Fruit fly (Drosophila melanogaster) whole organism, embryonic: ENCODE data around the gene CG31189.
A peak's percentile ranks its signal among the peaks of the same experiment; 100 is the strongest.

Experiments used
- Ada2b ChIP-seq: fragments of 200-800 bp; sonication (Bioruptor generic); IDR thresholded peaks from 2 replicates; pipeline ENCODE4 v1.3.6; 2022; ENCODE audit warnings: missing biosample characterization, missing genetic modification characterization
- Bgb ChIP-seq: fragments of 200-800 bp; sonication (Bioruptor generic); IDR thresholded peaks from 2 replicates; pipeline ENCODE4 v1.3.6; 2022; ENCODE audit warnings: missing biosample characterization, missing genetic modification characterization; ENCODE audit not compliant: partially characterized antibody
- CG10543 ChIP-seq: fragments of 200-800 bp; sonication (Bioruptor generic); optimal IDR thresholded peaks from 3 replicates; lab custom pipeline; 2017; ENCODE audit warnings: missing biosample characterization, mild to moderate bottlenecking, missing genetic modification characterization, moderate library complexity
- CG12299 ChIP-seq: fragments of 200-800 bp; sonication (Bioruptor generic); optimal IDR thresholded peaks from 2 replicates; lab custom pipeline; 2018; ENCODE audit warnings: missing biosample characterization, mild to moderate bottlenecking, missing genetic modification characterization
- CG14441 ChIP-seq: fragments of 200-800 bp; sonication (Bioruptor generic); IDR thresholded peaks from 2 replicates; pipeline ENCODE4 v1.3.6; 2022; ENCODE audit warnings: missing biosample characterization, missing genetic modification characterization
- CG15269 ChIP-seq: fragments of 200-800 bp; sonication (Bioruptor generic); optimal IDR thresholded peaks from 2 replicates; lab custom pipeline; 2018; ENCODE audit warnings: missing biosample characterization, mild to moderate bottlenecking, missing genetic modification characterization, moderate library complexity
- CG15514 ChIP-seq: fragments of 200-800 bp; sonication (Bioruptor generic); optimal IDR thresholded peaks from 3 replicates; lab custom pipeline; 2017; ENCODE audit warnings: missing biosample characterization, missing genetic modification characterization, mild to moderate bottlenecking, moderate library complexity, missing genetic modification reagents
- CG1603 ChIP-seq: fragments of 200-800 bp; sonication (Bioruptor generic); optimal IDR thresholded peaks from 2 replicates; lab custom pipeline; 2019; ENCODE audit warnings: missing biosample characterization, mild to moderate bottlenecking, missing genetic modification characterization, moderate library complexity
- CG17385 ChIP-seq: fragments of 200-800 bp; sonication (Bioruptor generic); optimal IDR thresholded peaks from 3 replicates; lab custom pipeline; 2018; ENCODE audit warnings: missing biosample characterization, mild to moderate bottlenecking, missing genetic modification characterization
- CG2116 ChIP-seq: fragments of 200-800 bp; sonication (Bioruptor generic); optimal IDR thresholded peaks from 3 replicates; lab custom pipeline; 2018; ENCODE audit warnings: missing biosample characterization, mild to moderate bottlenecking, missing genetic modification characterization
- CG2199 ChIP-seq: fragments of 200-800 bp; sonication (Bioruptor generic); IDR thresholded peaks from 3 replicates; pipeline ENCODE4 v1.3.6; 2022; ENCODE audit warnings: missing biosample characterization, missing genetic modification characterization
- CG2678 ChIP-seq: fragments of 200-800 bp; sonication (Bioruptor generic); optimal IDR thresholded peaks from 3 replicates; lab custom pipeline; 2019; ENCODE audit warnings: missing biosample characterization, mild to moderate bottlenecking, missing genetic modification characterization, moderate library complexity
- CG31224 ChIP-seq: fragments of 200-800 bp; sonication (Bioruptor generic); IDR thresholded peaks from 2 replicates; pipeline ENCODE4 v1.3.6; 2022; ENCODE audit warnings: missing biosample characterization, missing genetic modification characterization
- CG31365 ChIP-seq: fragments of 200-800 bp; sonication (Bioruptor generic); optimal IDR thresholded peaks from 2 replicates; lab custom pipeline; 2018; ENCODE audit warnings: missing biosample characterization, mild to moderate bottlenecking, missing genetic modification characterization
- CG4854 ChIP-seq: fragments of 200-800 bp; sonication (Bioruptor generic); optimal IDR thresholded peaks from 2 replicates; lab custom pipeline; 2016; ENCODE audit warnings: missing biosample characterization, missing genetic modification characterization, inconsistent platforms
- CG6683 ChIP-seq: fragments of 200-800 bp; sonication (Bioruptor generic); optimal IDR thresholded peaks from 2 replicates; lab custom pipeline; 2017; ENCODE audit warnings: missing biosample characterization, mild to moderate bottlenecking, missing genetic modification characterization, missing genetic modification reagents
- CG7963 ChIP-seq: fragments of 200-800 bp; sonication (Bioruptor generic); IDR thresholded peaks from 3 replicates; pipeline ENCODE4 v1.3.6; 2022; ENCODE audit warnings: missing biosample characterization, missing genetic modification characterization; ENCODE audit not compliant: partially characterized antibody
- CG8290 ChIP-seq, 3 experiments: fragments of 200-800 bp; sonication (Bioruptor generic); optimal IDR thresholded peaks; 2 replicates each; lab custom pipeline; 2016 to 2019; ENCODE audit warnings: missing biosample characterization in 3 of 3, missing genetic modification characterization in 3 of 3, mild to moderate bottlenecking in 2 of 3, moderate library complexity in 1 of 3
- CG9932 ChIP-seq: fragments of 200-800 bp; sonication (Bioruptor generic); IDR thresholded peaks from 2 replicates; pipeline ENCODE4 v1.3.6; 2022; ENCODE audit warnings: missing biosample characterization, missing genetic modification characterization
- Chrac-16 ChIP-seq: fragments of 200-800 bp; sonication (Bioruptor generic); optimal IDR thresholded peaks from 3 replicates; lab custom pipeline; 2016; ENCODE audit warnings: missing biosample characterization, missing genetic modification characterization
- CkIIα-i1 ChIP-seq: fragments of 200-800 bp; sonication (Bioruptor generic); IDR thresholded peaks from 2 replicates; pipeline ENCODE4 v1.3.6; 2022; ENCODE audit warnings: missing biosample characterization, missing genetic modification characterization
- Dref ChIP-seq: fragments of 200-800 bp; sonication (Bioruptor generic); IDR thresholded peaks from 2 replicates; pipeline ENCODE4 v1.3.6; 2022; ENCODE audit warnings: missing biosample characterization, missing genetic modification characterization
- Drgx ChIP-seq: fragments of 200-800 bp; sonication (Bioruptor generic); IDR thresholded peaks from 2 replicates; pipeline ENCODE4 v1.3.6; 2022; ENCODE audit warnings: missing biosample characterization, missing genetic modification characterization
- Lpt ChIP-seq: fragments of >200 bp; optimal IDR thresholded peaks from 2 replicates; lab custom pipeline; 2018; ENCODE audit warnings: missing biosample characterization, missing genetic modification characterization
- Mad ChIP-seq: fragments of 200-800 bp; sonication (Bioruptor generic); optimal IDR thresholded peaks from 2 replicates; lab custom pipeline; 2016; ENCODE audit warnings: missing biosample characterization, missing genetic modification characterization
- Meics ChIP-seq: fragments of 200-800 bp; sonication (Bioruptor generic); optimal IDR thresholded peaks from 2 replicates; lab custom pipeline; 2017; ENCODE audit warnings: missing biosample characterization, mild to moderate bottlenecking, missing genetic modification characterization
- NC2α ChIP-seq: fragments of 200-800 bp; sonication (Bioruptor generic); optimal IDR thresholded peaks from 2 replicates; lab custom pipeline; 2016; ENCODE audit warnings: missing biosample characterization, missing genetic modification characterization
- PHDP ChIP-seq: fragments of 200-800 bp; sonication (Bioruptor generic); optimal IDR thresholded peaks from 3 replicates; lab custom pipeline; 2018; ENCODE audit warnings: missing biosample characterization, mild to moderate bottlenecking, missing genetic modification characterization, moderate library complexity
- Usf ChIP-seq: fragments of 200-800 bp; sonication (Bioruptor generic); optimal IDR thresholded peaks from 2 replicates; lab custom pipeline; 2017; ENCODE audit warnings: missing genotype, missing biosample characterization, missing genetic modification characterization
- Xrp1 ChIP-seq: fragments of 200-800 bp; sonication (Bioruptor generic); IDR thresholded peaks from 2 replicates; pipeline ENCODE4 v1.3.6; 2022; ENCODE audit warnings: missing biosample characterization, missing genetic modification characterization
- YL-1 ChIP-seq: fragments of 200-800 bp; sonication (Bioruptor generic); optimal IDR thresholded peaks from 3 replicates; lab custom pipeline; 2017; ENCODE audit warnings: missing biosample characterization, mild to moderate bottlenecking, missing genetic modification characterization
- ac ChIP-seq: fragments of 200-800 bp; sonication (Bioruptor generic); optimal IDR thresholded peaks from 3 replicates; lab custom pipeline; 2017; ENCODE audit warnings: missing biosample characterization, mild to moderate bottlenecking, missing genetic modification characterization
- ash1 ChIP-seq: fragments of 200-800 bp; sonication (Bioruptor generic); optimal IDR thresholded peaks from 2 replicates; lab custom pipeline; 2018; ENCODE audit warnings: missing biosample characterization, mild to moderate bottlenecking, missing genetic modification characterization
- ato ChIP-seq: fragments of 200-800 bp; sonication (Bioruptor generic); IDR thresholded peaks from 2 replicates; pipeline ENCODE4 v1.3.6; 2022; ENCODE audit warnings: missing biosample characterization, missing genetic modification characterization; ENCODE audit not compliant: partially characterized antibody
- bowl ChIP-seq: fragments of 200-800 bp; sonication (Bioruptor generic); IDR thresholded peaks from 2 replicates; pipeline ENCODE4 v1.3.6; 2022; ENCODE audit warnings: missing biosample characterization, missing genetic modification characterization
- chinmo ChIP-seq: fragments of 200-800 bp; sonication (Bioruptor generic); IDR thresholded peaks from 4 replicates; pipeline ENCODE4 v1.3.6; 2022; ENCODE audit warnings: missing biosample characterization, missing genetic modification characterization; ENCODE audit not compliant: partially characterized antibody
- fd102C ChIP-seq: fragments of 200-800 bp; sonication (Bioruptor generic); optimal IDR thresholded peaks from 2 replicates; lab custom pipeline; 2018; ENCODE audit warnings: missing biosample characterization, mild to moderate bottlenecking, missing genetic modification characterization, moderate library complexity
- grau ChIP-seq: fragments of 200-800 bp; optimal IDR thresholded peaks from 3 replicates; lab custom pipeline; 2019; ENCODE audit warnings: missing biosample characterization, mild to moderate bottlenecking, missing genetic modification characterization, moderate library complexity
- ken ChIP-seq: fragments of 200-800 bp; sonication (Bioruptor generic); IDR thresholded peaks from 3 replicates; pipeline ENCODE4 v1.3.6; 2022; ENCODE audit warnings: missing biosample characterization, missing genetic modification characterization
- klu ChIP-seq: fragments of 200-800 bp; sonication (Bioruptor generic); IDR thresholded peaks from 2 replicates; pipeline ENCODE4 v1.3.6; 2022; ENCODE audit warnings: missing biosample characterization, missing genetic modification characterization
- lmd ChIP-seq: fragments of 200-800 bp; sonication (Bioruptor generic); IDR thresholded peaks from 2 replicates; pipeline ENCODE4 v1.3.6; 2022; ENCODE audit warnings: missing biosample characterization, missing genetic modification characterization
- p53 ChIP-seq: fragments of 200-800 bp; sonication (Bioruptor generic); optimal IDR thresholded peaks from 2 replicates; lab custom pipeline; 2016; ENCODE audit warnings: missing biosample characterization, missing genetic modification characterization
- pan ChIP-seq, 4 experiments: fragments of >200 bp in 3 of 4; fragments of 200-800 bp in 1 of 4; sonication (Bioruptor generic) in 1 of 4; optimal IDR thresholded peaks in 3 of 4; IDR thresholded peaks in 1 of 4; 2 replicates each; pipeline versions ENCODE4 v1.3.6 to Lab custom; 2017 to 2022; ENCODE audit warnings: missing biosample characterization in 2 of 4, missing genetic modification characterization in 2 of 4, mixed read lengths in 1 of 4
- shn ChIP-seq: fragments of 200-800 bp; sonication (Bioruptor generic); optimal IDR thresholded peaks from 3 replicates; lab custom pipeline; 2016; ENCODE audit warnings: missing biosample characterization, missing genetic modification characterization
- sr ChIP-seq: fragments of 200-800 bp; sonication (Bioruptor generic); IDR thresholded peaks from 3 replicates; pipeline ENCODE4 v1.3.6; 2022; ENCODE audit warnings: missing biosample characterization, missing genetic modification characterization
- sug ChIP-seq: fragments of 200-800 bp; optimal IDR thresholded peaks from 2 replicates; lab custom pipeline; 2019; ENCODE audit warnings: missing biosample characterization, mild to moderate bottlenecking, missing genetic modification characterization, moderate library complexity
- tna ChIP-seq: fragments of 200-800 bp; sonication (Bioruptor generic); IDR thresholded peaks from 2 replicates; pipeline ENCODE4 v1.3.6; 2022; ENCODE audit warnings: missing biosample characterization, missing genetic modification characterization; ENCODE audit not compliant: partially characterized antibody
- ttk ChIP-seq: fragments of 200-800 bp; sonication (Bioruptor generic); IDR thresholded peaks from 2 replicates; pipeline ENCODE4 v2.1.2; 2022; ENCODE audit warnings: missing biosample characterization, missing genetic modification characterization

Gene CG31189

dm6 chr3R:21017464-21018080, 28.1 kb downstream of the CG31189 start, which contains the start of gene Rlip (continued):
- TF ChIP-seq ash1 (GFP tag; lab: Kevin White, UChicago) (peak; percentile 12), Bgb (GFP tag; lab: Robert Waterston, UW) (peak; percentile 74), Xrp1 (GFP tag; lab: Robert Waterston, UW) (peak; percentile 40; the same call in 1 of the 2 replicates), shn (GFP tag; lab: Kevin White, UChicago) (peak; percentile 32), CG31365 (tag; lab: Kevin White, UChicago) (no peak), Usf (GFP tag; lab: Kevin White, UChicago) (no peak), CG6683 (GFP tag; lab: Kevin White, UChicago) (no peak), lmd (GFP tag; lab: Robert Waterston, UW) (peak; percentile 47; the same call in 1 of the 2 replicates), CG8290 (GFP tag; optimal IDR thresholded peaks at IDR 0.05; lab: Kevin White, UChicago) (peak; percentile 58), CG8290 (tag; optimal IDR thresholded peaks at IDR 0.05; lab: Kevin White, UChicago) (peak in 1 of 2 experiments; percentile 65), Chrac-16 (peak; percentile 39), fd102C (GFP tag; lab: Kevin White, UChicago) (no peak), CG9932 (GFP tag; lab: Robert Waterston, UW) (peak; percentile 84), Lpt (GFP tag; lab: Kevin White, UChicago) (no peak), Ada2b (GFP tag; lab: Robert Waterston, UW) (no peak), CG17385 (GFP tag; lab: Kevin White, UChicago) (no peak), chinmo (GFP tag; lab: Robert Waterston, UW) (0 out of 4 replicates have a peak, but pooled peaks have one; percentile 60), ac (GFP tag; lab: Kevin White, UChicago) (no peak), CG2116 (GFP tag; lab: Kevin White, UChicago) (peak; percentile 65), CG12299 (tag; lab: Kevin White, UChicago) (no peak), sug (tag; lab: Kevin White, UChicago) (peak; percentile 56), Meics (GFP tag; lab: Kevin White, UChicago) (peak; percentile 19), CkIIα-i1 (no peak), Dref (GFP tag; lab: Robert Waterston, UW) (peak; percentile 91), CG10543 (GFP tag; lab: Kevin White, UChicago) (peak; percentile 22), pan (optimal IDR thresholded peaks at IDR 0.05; lab: Kevin White, UChicago) (no peak), pan (GFP tag; optimal IDR thresholded peaks at IDR 0.05 in 1 of 2, IDR thresholded peaks at IDR 0.05 in 1 of 2) (no peak), p53 (GFP tag; lab: Kevin White, UChicago) (peak; percentile 40), klu (GFP tag; lab: Robert Waterston, UW) (peak; percentile 29; the same call in 1 of the 2 replicates), ken (GFP tag; lab: Robert Waterston, UW) (peak; percentile 55; the same call in 2 of the 3 replicates), bowl (GFP tag; lab: Robert Waterston, UW) (no peak), CG7963 (0 out of 3 replicates have a peak, but pooled peaks have one; percentile 41), Mad (peak; percentile 24), tna (GFP tag; lab: Robert Waterston, UW) (peak; percentile 45; the same call in 1 of the 2 replicates), CG15269 (peak; percentile 9), ato (GFP tag; lab: Robert Waterston, UW) (peak; percentile 58; the same call in 1 of the 2 replicates), NC2α (no peak), Drgx (peak; percentile 33; the same call in 1 of the 2 replicates), CG15514 (GFP tag; lab: Kevin White, UChicago) (peak; percentile 66), PHDP (tag; lab: Kevin White, UChicago) (no peak), CG14441 (GFP tag; lab: Robert Waterston, UW) (0 out of 2 replicates have a peak, but pooled peaks have one; percentile 18), CG4854 (GFP tag; lab: Kevin White, UChicago) (peak; percentile 44), CG2199 (GFP tag; lab: Robert Waterston, UW) (peak; percentile 86), CG1603 (peak; percentile 75), sr (GFP tag; lab: Robert Waterston, UW) (peak; percentile 38; the same call in 1 of the 3 replicates), ttk (GFP tag; lab: Robert Waterston, UW) (no peak; the same call in 1 of the 2 replicates), grau (tag; lab: Kevin White, UChicago) (no peak), CG31224 (GFP tag; lab: Robert Waterston, UW) (peak; percentile 50), YL-1 (GFP tag; lab: Kevin White, UChicago) (peak; percentile 28), CG2678 (tag; lab: Kevin White, UChicago) (peak; percentile 20)
